Worm (Caenorhabditis elegans) whole organism, L4 larva: ENCODE data around the gene F17C8.6.
A peak's percentile ranks its signal among the peaks of the same experiment; 100 is the strongest.
"Not testable (repeated sequence)": the region's sequence is repeated elsewhere in the genome, so short reads cannot be mapped to it uniquely, and the experiment has no call there.

Experiments used
- F49E8.2 ChIP-seq: sonication (generic microtip); optimal IDR thresholded peaks from 2 replicates; lab custom pipeline; 2016; ENCODE audit warnings: missing compliant biosample characterization, mild to moderate bottlenecking, missing genetic modification characterization, borderline replicate concordance
- T26A8.4 ChIP-seq: fragments of 200-800 bp; sonication (Bioruptor generic); IDR thresholded peaks from 2 replicates; pipeline ENCODE4 v1.3.6; 2022; ENCODE audit warnings: missing genetic modification characterization, missing compliant biosample characterization
- Y48G9A.11 ChIP-seq: fragments of 200-800 bp; sonication (Bioruptor generic); IDR thresholded peaks from 2 replicates; pipeline ENCODE4 v1.3.6; 2022; ENCODE audit warnings: missing genetic modification reagents, missing genetic modification characterization, missing compliant biosample characterization
- Y75B8A.6 ChIP-seq: fragments of 200-800 bp; sonication (Bioruptor generic); IDR thresholded peaks from 2 replicates; pipeline ENCODE4 v1.3.6; 2022; ENCODE audit warnings: missing genetic modification reagents, missing genetic modification characterization, missing compliant biosample characterization
- arid-1 ChIP-seq: fragments of 200-800 bp; sonication (Bioruptor generic); conservative IDR thresholded peaks from 2 replicates; pipeline ENCODE4 v1.3.6; 2022; ENCODE audit warnings: missing genetic modification reagents, missing genetic modification characterization, missing compliant biosample characterization
- ceh-20 ChIP-seq: fragments of 200-800 bp; sonication (Bioruptor generic); IDR thresholded peaks from 2 replicates; pipeline ENCODE4 v1.3.6; 2022; ENCODE audit warnings: missing genetic modification reagents, missing genetic modification characterization, missing compliant biosample characterization
- cey-2 ChIP-seq: sonication (generic microtip); optimal IDR thresholded peaks from 3 replicates; lab custom pipeline; 2017; ENCODE audit warnings: missing genetic modification characterization, mild to moderate bottlenecking, missing compliant biosample characterization, antibody characterized with exemption, borderline replicate concordance; ENCODE audit not compliant: insufficient read depth
- ctbp-1 ChIP-seq: fragments of 200-800 bp; sonication (Bioruptor generic); IDR thresholded peaks from 2 replicates; pipeline ENCODE4 v1.3.6; 2022; ENCODE audit warnings: missing genetic modification reagents, missing genetic modification characterization, missing compliant biosample characterization
- daf-8 ChIP-seq: fragments of 200-800 bp; sonication (Bioruptor generic); IDR thresholded peaks from 2 replicates; pipeline ENCODE4 v1.3.6; 2022; ENCODE audit warnings: missing genetic modification characterization, missing compliant biosample characterization
- dmd-6 ChIP-seq: fragments of 200-800 bp; sonication (Bioruptor generic); IDR thresholded peaks from 2 replicates; pipeline ENCODE4 v1.3.6; 2022; ENCODE audit warnings: missing genetic modification reagents, missing genetic modification characterization, missing compliant biosample characterization
- egl-27 ChIP-seq: sonication (generic microtip); optimal IDR thresholded peaks from 3 replicates; lab custom pipeline; 2017; ENCODE audit warnings: missing biosample characterization, missing genetic modification reagents, missing genetic modification characterization
- hlh-11 ChIP-seq: fragments of 200-800 bp; sonication (Bioruptor generic); optimal IDR thresholded peaks from 2 replicates; lab custom pipeline; 2018; ENCODE audit warnings: mild to moderate bottlenecking, missing genetic modification characterization, missing compliant biosample characterization
- hlh-30 ChIP-seq: sonication (generic microtip); optimal IDR thresholded peaks from 2 replicates; lab custom pipeline; 2017; ENCODE audit warnings: antibody characterized with exemption, mild to moderate bottlenecking, missing genetic modification characterization, missing compliant biosample characterization; ENCODE audit not compliant: insufficient read depth
- hmg-1.1 ChIP-seq: fragments of 200-800 bp; sonication (Bioruptor generic); IDR thresholded peaks from 2 replicates; pipeline ENCODE4 v1.3.6; 2022; ENCODE audit warnings: missing genetic modification reagents, missing genetic modification characterization, missing compliant biosample characterization
- lin-15B ChIP-seq: fragments of 150-350 bp; sonication (generic microtip); optimal IDR thresholded peaks from 3 replicates; lab custom pipeline; 2014; ENCODE audit warnings: missing biosample characterization, missing genetic modification characterization
- lin-29 ChIP-seq: fragments of 200-800 bp; sonication (Bioruptor generic); IDR thresholded peaks from 2 replicates; pipeline ENCODE4 v1.3.6; 2022; ENCODE audit warnings: missing genetic modification reagents, missing genetic modification characterization, missing compliant biosample characterization
- lin-38 ChIP-seq: fragments of 200-800 bp; sonication (Bioruptor generic); IDR thresholded peaks from 2 replicates; pipeline ENCODE4 v1.3.6; 2022; ENCODE audit warnings: missing genetic modification reagents, missing genetic modification characterization, missing compliant biosample characterization
- lsy-2 ChIP-seq, 2 experiments: fragments of 150-350 bp in 1 of 2; sonication (generic microtip) in 1 of 2; optimal IDR thresholded peaks; 2 replicates each; lab custom pipeline; 2014 to 2017; ENCODE audit warnings: missing biosample characterization in 2 of 2, missing genetic modification characterization in 2 of 2
- madf-5 ChIP-seq, 2 experiments: fragments of 200-800 bp; sonication (Bioruptor generic); IDR thresholded peaks; 2 replicates each; pipeline ENCODE4 v1.3.6; 2022; ENCODE audit warnings: missing compliant biosample characterization in 2 of 2, missing genetic modification characterization in 2 of 2
- mdt-29 ChIP-seq: fragments of 200-800 bp; sonication (Bioruptor generic); IDR thresholded peaks from 2 replicates; pipeline ENCODE4 v1.3.6; 2022; ENCODE audit warnings: missing genetic modification reagents, missing genetic modification characterization, missing compliant biosample characterization
- mes-2 ChIP-seq: sonication (generic microtip); optimal IDR thresholded peaks from 2 replicates; lab custom pipeline; 2016; ENCODE audit warnings: missing genotype, mild to moderate bottlenecking, missing genetic modification characterization, missing compliant biosample characterization; ENCODE audit not compliant: poor library complexity, severe bottlenecking
- mxl-3 ChIP-seq: fragments of 200-800 bp; sonication (Bioruptor generic); optimal IDR thresholded peaks from 2 replicates; lab custom pipeline; 2018; ENCODE audit warnings: mild to moderate bottlenecking, missing genetic modification characterization, missing compliant biosample characterization
- nhr-11 ChIP-seq: fragments of 150-350 bp; optimal IDR thresholded peaks from 2 replicates; lab custom pipeline; 2014; ENCODE audit warnings: missing biosample characterization, missing genetic modification characterization
- nhr-28 ChIP-seq: fragments of 150-350 bp; optimal IDR thresholded peaks from 2 replicates; lab custom pipeline; 2014; ENCODE audit warnings: missing biosample characterization, missing genetic modification characterization
- nhr-42 ChIP-seq: fragments of 200-800 bp; sonication (Bioruptor generic); IDR thresholded peaks from 2 replicates; pipeline ENCODE4 v1.3.6; 2022; ENCODE audit warnings: missing genetic modification characterization, missing compliant biosample characterization
- php-3 ChIP-seq: fragments of 200-800 bp; sonication (Bioruptor generic); IDR thresholded peaks from 2 replicates; pipeline ENCODE4 v1.3.6; 2022; ENCODE audit warnings: missing genetic modification reagents, missing genetic modification characterization, missing compliant biosample characterization
- pqm-1 ChIP-seq: sonication (generic microtip); optimal IDR thresholded peaks from 2 replicates; lab custom pipeline; 2017; ENCODE audit warnings: missing biosample characterization, missing genetic modification characterization
- set-16 ChIP-seq: fragments of 200-800 bp; sonication (Bioruptor generic); IDR thresholded peaks from 2 replicates; pipeline ENCODE4 v1.3.6; 2022; ENCODE audit warnings: missing genetic modification reagents, missing genetic modification characterization, missing compliant biosample characterization
- snpc-1.2 ChIP-seq: fragments of 200-800 bp; sonication (Bioruptor generic); IDR thresholded peaks from 2 replicates; pipeline ENCODE4 v1.3.6; 2022; ENCODE audit warnings: missing genetic modification reagents, missing genetic modification characterization, missing compliant biosample characterization
- spr-3 ChIP-seq: fragments of 200-800 bp; sonication (Bioruptor generic); optimal IDR thresholded peaks from 2 replicates; lab custom pipeline; 2018; ENCODE audit warnings: mild to moderate bottlenecking, missing genetic modification characterization, missing compliant biosample characterization
- unc-62 ChIP-seq, 3 experiments: fragments of 150-350 bp in 1 of 3; sonication (generic microtip); optimal IDR thresholded peaks in 2 of 3; peaks in 1 of 3; 1 replicate in 1 of 3; 2 replicates in 2 of 3; lab custom pipeline; 2014 to 2017; ENCODE audit warnings: missing biosample characterization in 3 of 3, missing genetic modification characterization in 3 of 3, missing genetic modification reagents in 3 of 3, missing genotype in 1 of 3
- vab-7 ChIP-seq: fragments of 200-800 bp; sonication (Bioruptor generic); IDR thresholded peaks from 2 replicates; pipeline ENCODE4 v1.3.6; 2022; ENCODE audit warnings: missing genetic modification reagents, missing genetic modification characterization, missing compliant biosample characterization
- zfp-3 ChIP-seq: fragments of 200-800 bp; sonication (Bioruptor generic); conservative IDR thresholded peaks from 2 replicates; pipeline ENCODE4 v1.3.6; 2022; ENCODE audit warnings: missing genetic modification reagents, missing genetic modification characterization, missing compliant biosample characterization

Gene F17C8.6

ce11 chrIII:4754001-4754561 is 8.2 kb upstream of the F17C8.6 start, which contains the start of the genes rps-0 and rbg-3 (continued):
- TF ChIP-seq set-16 (GFP tag; lab: Robert Waterston, UW) = no peak
- TF ChIP-seq lin-15B (tag; lab: Kevin White, UChicago) = peak; percentile 26

DNA sequence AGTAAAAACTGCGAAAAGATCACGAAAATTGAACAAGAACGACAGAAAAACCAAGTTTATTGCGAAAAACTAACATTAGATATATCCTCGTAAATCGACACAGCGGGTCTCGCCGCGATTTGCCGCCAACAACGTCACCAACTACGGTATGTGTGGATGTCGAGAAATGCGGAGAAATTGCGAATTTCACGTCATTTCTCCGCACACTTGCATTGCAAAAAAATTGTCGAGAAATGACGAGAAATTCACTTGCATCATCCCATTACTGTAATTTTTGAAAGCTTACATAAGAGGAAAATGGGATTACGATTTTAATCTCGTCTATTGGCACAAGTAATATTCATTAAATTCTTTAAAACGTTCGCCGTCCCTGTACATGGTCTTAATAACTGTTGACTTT is 6.7 kb upstream of the F17C8.6 start:
- peak; percentile 67 for TF ChIP-seq ctbp-1 (GFP tag; lab: Robert Waterston, UW)
- 0 out of 2 replicates have a peak, but pooled peaks have one; percentile 39 for TF ChIP-seq snpc-1.2 (GFP tag; lab: Robert Waterston, UW)
- peak; percentile 82 for TF ChIP-seq lin-29 (GFP tag; lab: Robert Waterston, UW)
- peak; percentile 77 for TF ChIP-seq T26A8.4 (GFP tag; lab: Robert Waterston, UW)
- TF ChIP-seq Y48G9A.11 = 0 out of 2 replicates have a peak, but pooled peaks have one; percentile 32
- TF ChIP-seq nhr-42 (GFP tag; lab: Robert Waterston, UW) = 0 out of 2 replicates have a peak, but pooled peaks have one; percentile 19
- TF ChIP-seq hmg-1.1 = peak; percentile 75
- peak in 1 of 2 experiments; percentile 38 for TF ChIP-seq lsy-2 (tag; optimal IDR thresholded peaks at IDR 0.05; lab: Kevin White, UChicago)
- peak; percentile 84 for TF ChIP-seq lin-38 (GFP tag; lab: Robert Waterston, UW)
- peak; percentile 82 for TF ChIP-seq ceh-20
- peak; percentile 35 for TF ChIP-seq dmd-6 (GFP tag; lab: Robert Waterston, UW)
- TF ChIP-seq zfp-3 = 0 out of 2 replicates have a peak, but pooled peaks have one; percentile 60
- TF ChIP-seq arid-1 (GFP tag; lab: Robert Waterston, UW) = peak; percentile 65
- 0 out of 2 replicates have a peak, but pooled peaks have one; percentile 8 for TF ChIP-seq mdt-29 (GFP tag; lab: Robert Waterston, UW)

DNA sequence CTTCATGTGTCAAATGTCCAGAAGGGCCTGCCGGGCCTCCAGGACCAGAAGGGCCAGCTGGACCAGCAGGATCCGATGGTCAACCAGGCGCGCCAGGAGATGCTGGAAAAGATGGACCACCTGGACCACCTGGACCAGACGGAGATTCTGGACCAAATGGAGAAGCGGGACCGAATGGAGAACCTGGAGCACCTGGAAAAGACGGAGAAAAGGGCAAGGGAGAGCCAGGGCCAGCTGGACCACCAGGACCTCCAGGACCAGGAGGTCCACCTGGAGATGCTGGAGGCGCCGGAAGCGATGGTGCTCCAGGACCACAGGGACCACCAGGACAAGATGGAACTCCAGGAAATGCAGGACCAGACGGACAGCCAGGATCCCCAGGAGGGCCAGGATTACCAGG is 2.8 kb upstream of the F17C8.6 start:
- no peak for TF ChIP-seq Y48G9A.11
- TF ChIP-seq set-16 (GFP tag; lab: Robert Waterston, UW) = peak; percentile 96
- no peak for TF ChIP-seq lsy-2 (tag; optimal IDR thresholded peaks at IDR 0.05; lab: Kevin White, UChicago)
- peak in 1 of 2 experiments; percentile 73 for TF ChIP-seq unc-62 (GFP tag; optimal IDR thresholded peaks at IDR 0.05 in 1 of 2; lab: Kevin White, UChicago)
- TF ChIP-seq unc-62 (tag; optimal IDR thresholded peaks at IDR 0.05; lab: Kevin White, UChicago) = no peak
- TF ChIP-seq cey-2 = no peak
- TF ChIP-seq hlh-11 (tag; lab: Kevin White, UChicago) = no peak
- TF ChIP-seq nhr-28 (tag; lab: Kevin White, UChicago) = no peak

DNA sequence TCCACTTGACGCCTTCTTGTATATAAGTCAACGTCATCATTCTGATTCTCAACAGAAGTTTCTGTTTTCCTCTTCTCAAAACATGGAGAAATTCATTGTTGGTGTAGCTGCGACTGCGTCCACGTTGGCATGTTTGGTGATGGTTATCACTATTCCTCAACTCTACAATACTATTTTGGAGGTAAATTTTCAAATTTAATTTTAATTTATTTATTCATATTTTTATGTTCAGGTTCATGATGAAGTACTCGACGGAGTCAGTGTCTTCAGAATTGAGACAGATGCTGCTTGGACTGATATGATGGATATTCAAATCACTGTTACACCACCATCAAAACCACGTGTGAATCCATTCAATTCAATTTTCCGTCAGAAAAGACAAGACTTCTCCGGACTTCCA is 2.3 kb upstream of the F17C8.6 start, which contains the start of gene col-89:
TSS of gene col-89 (plus strand) at position 19 of the 400 bp plus-strand sequence.
- TF ChIP-seq unc-62 (GFP tag; optimal IDR thresholded peaks at IDR 0.05 in 1 of 2; lab: Kevin White, UChicago) (peak in 1 of 2 experiments; percentile 94), unc-62 (tag; optimal IDR thresholded peaks at IDR 0.05; lab: Kevin White, UChicago) (no peak), madf-5 (GFP tag; IDR thresholded peaks at IDR 0.05; lab: Robert Waterston, UW) (no peak)

DNA sequence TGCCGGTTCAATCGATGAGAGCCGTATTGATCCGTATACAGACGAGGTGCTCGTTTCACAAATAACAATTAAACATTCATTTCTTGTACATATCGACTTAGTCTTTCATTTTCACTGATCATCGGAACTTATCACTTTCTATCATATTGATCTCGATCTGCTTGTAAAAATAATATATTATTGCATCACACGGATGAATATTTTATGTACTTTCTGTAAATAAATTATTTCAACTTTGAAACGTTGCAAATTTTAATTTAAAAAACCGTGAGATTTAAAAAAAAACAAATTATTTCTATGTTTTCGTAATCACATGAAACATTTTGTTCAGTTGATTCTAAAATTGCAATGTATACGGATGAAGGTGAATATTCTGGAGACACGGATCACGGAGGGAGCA is 3.2 kb downstream of the F17C8.6 start, which contains the start of gene twk-6:
TSS of gene twk-6 (plus strand) at position 301 of the 400 bp plus-strand sequence.
- TF ChIP-seq spr-3 (GFP tag; lab: Kevin White, UChicago); daf-8 (GFP tag; lab: Robert Waterston, UW); php-3 (GFP tag; lab: Robert Waterston, UW): not testable (repeated sequence)

ce11 chrIII:4740820-4741219 is 5.0 kb downstream of the F17C8.6 start:
- TF ChIP-seq vab-7 (GFP tag; lab: Robert Waterston, UW) (no peak), pqm-1 (tag; lab: Kevin White, UChicago) (peak; percentile 25), hlh-30 (tag; lab: Kevin White, UChicago) (peak; percentile 2), nhr-11 (tag; lab: Kevin White, UChicago) (peak; percentile 29), mes-2 (tag; lab: Kevin White, UChicago) (no peak), unc-62 (GFP tag; optimal IDR thresholded peaks at IDR 0.05 in 1 of 2; lab: Kevin White, UChicago) (peak in 1 of 2 experiments; percentile 7), unc-62 (tag; optimal IDR thresholded peaks at IDR 0.05; lab: Kevin White, UChicago) (no peak), egl-27 (no peak), F49E8.2 (tag; lab: Kevin White, UChicago) (no peak), nhr-28 (tag; lab: Kevin White, UChicago) (peak; percentile 33), hlh-11 (tag; lab: Kevin White, UChicago) (peak; percentile 68), Y75B8A.6 (no peak), mxl-3 (GFP tag; lab: Kevin White, UChicago) (peak; percentile 26)
